Fruit fly (Drosophila melanogaster): ENCODE data around the gene Fuca.
A peak's percentile ranks its signal among the peaks of the same experiment; 100 is the strongest.

Fuca gene

dm6 chr3L:11555662-11556460 is 33.3 kb upstream of the Fuca start (continued):
- TF ChIP-seq cas (GFP tag; IDR thresholded peaks at IDR 0.05) (no peak), CG8478 (optimal IDR thresholded peaks at IDR 0.05) (no peak), CG18262 (tag; optimal IDR thresholded peaks at IDR 0.05) (peak; percentile 89), CG9797 (GFP tag; optimal IDR thresholded peaks at IDR 0.05) (no peak), CG6254 (GFP tag; optimal IDR thresholded peaks at IDR 0.05) (no peak), Hr3 (GFP tag; optimal IDR thresholded peaks at IDR 0.05) (peak; percentile 67), D19B (GFP tag; optimal IDR thresholded peaks at IDR 0.05) (no peak), CG32767 (GFP tag; IDR thresholded peaks at IDR 0.05) (peak; percentile 25; the same call in 1 of the 2 replicates), Dip3 (GFP tag; optimal IDR thresholded peaks at IDR 0.05) (no peak), tll (GFP tag; optimal IDR thresholded peaks at IDR 0.05) (no peak), NK7.1 (GFP tag; optimal IDR thresholded peaks at IDR 0.05) (no peak), Dad (GFP tag; optimal IDR thresholded peaks at IDR 0.05) (no peak), trem (tag; optimal IDR thresholded peaks at IDR 0.05) (peak; percentile 74), CG11696 (GFP tag; IDR thresholded peaks at IDR 0.05) (no peak), mirr (GFP tag; optimal IDR thresholded peaks at IDR 0.05) (peak; percentile 68), gt (GFP tag; IDR thresholded peaks at IDR 0.05) (no peak), CG7556 (GFP tag; optimal IDR thresholded peaks at IDR 0.05) (peak; percentile 84), Sin3A (optimal IDR thresholded peaks at IDR 0.05) (no peak), chn (GFP tag; optimal IDR thresholded peaks at IDR 0.05) (peak; percentile 23), CG10979 (tag; optimal IDR thresholded peaks at IDR 0.05) (peak; percentile 90), pros (GFP tag; optimal IDR thresholded peaks at IDR 0.05) (no peak), Med (GFP tag) (peak; percentile 85), CG4854 (GFP tag; optimal IDR thresholded peaks at IDR 0.05) (peak; percentile 32), vfl (GFP tag; optimal IDR thresholded peaks at IDR 0.05) (no peak), Aef1 (GFP tag; IDR thresholded peaks at IDR 0.05) (0 out of 3 replicates have a peak, but pooled peaks have one; percentile 36), ase (GFP tag; IDR thresholded peaks at IDR 0.05) (peak; percentile 57; the same call in 2 of the 3 replicates), zen2 (GFP tag; IDR thresholded peaks at IDR 0.05; ENCODE audit: partially characterized antibody) (no peak), CG17361 (GFP tag; IDR thresholded peaks at IDR 0.05) (peak; percentile 87), CG14441 (GFP tag; IDR thresholded peaks at IDR 0.05) (no peak), fd3F (GFP tag; optimal IDR thresholded peaks at IDR 0.05) (peak; percentile 39), sisA (GFP tag; IDR thresholded peaks at IDR 0.05) (peak; percentile 16; the same call in 1 of the 2 replicates), CG7372 (GFP tag; IDR thresholded peaks at IDR 0.05) (no peak), aop (GFP tag; IDR thresholded peaks at IDR 0.05) (0 out of 2 replicates have a peak, but pooled peaks have one; percentile 42), Ravus (GFP tag; IDR thresholded peaks at IDR 0.05) (no peak), fd64A (GFP tag; optimal IDR thresholded peaks at IDR 0.05) (peak; percentile 20), lola (GFP tag; optimal IDR thresholded peaks at IDR 0.05) (peak in 1 of 3 experiments; percentile 85), CG14667 (GFP tag; IDR thresholded peaks at IDR 0.05) (peak; percentile 55; the same call in 1 of the 2 replicates), prd (optimal IDR thresholded peaks at IDR 0.05) (no peak), prd (GFP tag; IDR thresholded peaks at IDR 0.05) (peak; percentile 70; the same call in 2 of the 3 replicates), CG17612 (GFP tag; IDR thresholded peaks at IDR 0.05) (no peak), dysf (GFP tag; IDR thresholded peaks at IDR 0.05) (peak; percentile 68), CG33213 (GFP tag; optimal IDR thresholded peaks at IDR 0.05) (peak; percentile 41), HLHmδ (GFP tag; optimal IDR thresholded peaks at IDR 0.05) (peak; percentile 44), sima (GFP tag; optimal IDR thresholded peaks at IDR 0.05) (no peak), CG1647 (GFP tag; optimal IDR thresholded peaks at IDR 0.05) (peak; percentile 15), CG14860 (GFP tag; IDR thresholded peaks at IDR 0.05; ENCODE audit: partially characterized antibody) (no peak), stwl (tag; optimal IDR thresholded peaks at IDR 0.05) (no peak), Gsc (GFP tag; IDR thresholded peaks at IDR 0.05) (no peak), Rfx (GFP tag; IDR thresholded peaks at IDR 0.05) (peak; percentile 46; the same call in 1 of the 2 replicates), CG7928 (GFP tag; optimal IDR thresholded peaks at IDR 0.05) (no peak)
